Worm (Caenorhabditis elegans): ENCODE results near the gene Y62H9A.14.

The Y62H9A.14 gene

DNA sequence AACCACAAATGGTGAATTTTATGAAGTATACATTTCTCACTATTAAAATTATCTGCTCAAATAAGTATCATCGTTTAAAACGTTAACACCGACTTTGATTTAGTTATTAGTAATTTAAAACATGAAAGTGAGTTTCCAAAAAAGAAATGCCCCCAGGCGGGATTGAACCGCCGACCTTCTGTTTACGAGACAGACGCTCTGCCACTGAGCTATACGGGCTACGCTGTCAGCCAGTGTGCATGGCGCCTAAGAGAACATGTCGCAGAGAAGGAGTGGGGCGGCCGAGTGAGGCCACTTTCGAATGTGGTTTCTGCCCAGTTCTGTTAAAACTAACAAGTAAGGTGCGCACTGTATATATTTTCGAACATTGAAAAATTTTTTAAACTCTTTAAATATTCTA lies 13.9 kb downstream of the Y62H9A.14 start (continued):
- peak; percentile 57 for TF ChIP-seq nhr-90 (tag; optimal IDR thresholded peaks at IDR 0.05; ENCODE audit: poor library complexity)
- peak; percentile 43 for TF ChIP-seq skn-1 (tag; optimal IDR thresholded peaks at IDR 0.05)
- peak; percentile 43 for TF ChIP-seq fkh-10 (GFP tag; optimal IDR thresholded peaks at IDR 0.05)
- peak; percentile 49 for TF ChIP-seq xbp-1 (tag; optimal IDR thresholded peaks at IDR 0.05)
- peak in 1 of 6 experiments; percentile 23 for TF ChIP-seq elt-3 (tag; optimal IDR thresholded peaks at IDR 0.05)
- TF ChIP-seq hpl-2 (GFP tag; optimal IDR thresholded peaks at IDR 0.05) = no peak
- peak; percentile 43 for TF ChIP-seq nhr-77 (tag; optimal IDR thresholded peaks at IDR 0.05)
- no peak; the same call in 1 of the 2 replicates for TF ChIP-seq grh-1 (GFP tag; IDR thresholded peaks at IDR 0.05)
- TF ChIP-seq unc-130 (tag; optimal IDR thresholded peaks at IDR 0.05) = peak; percentile 23
- TF ChIP-seq mep-1 (tag; optimal IDR thresholded peaks at IDR 0.05) = peak; percentile 27
- TF ChIP-seq nhr-76 (tag; optimal IDR thresholded peaks at IDR 0.05) = no peak
- TF ChIP-seq fos-1 (tag; optimal IDR thresholded peaks at IDR 0.05) = peak; percentile 10
- TF ChIP-seq sup-37 (GFP tag; optimal IDR thresholded peaks at IDR 0.05) = no peak
- peak; percentile 33 for TF ChIP-seq lir-3 (tag; optimal IDR thresholded peaks at IDR 0.05; ENCODE audit: poor library complexity)
- no peak for TF ChIP-seq zag-1 (tag; optimal IDR thresholded peaks at IDR 0.05)
- TF ChIP-seq lin-35 (GFP tag; optimal IDR thresholded peaks at IDR 0.05) = peak; percentile 24 to 64
- no peak for TF ChIP-seq ceh-8 (GFP tag; optimal IDR thresholded peaks at IDR 0.05)
- TF ChIP-seq aha-1 (tag; optimal IDR thresholded peaks at IDR 0.05) = no peak
- peak; percentile 79 for TF ChIP-seq snu-23 (GFP tag; optimal IDR thresholded peaks at IDR 0.05)
- no peak for TF ChIP-seq sox-4 (tag; optimal IDR thresholded peaks at IDR 0.05)
- no peak for TF ChIP-seq unc-98 (GFP tag; IDR thresholded peaks at IDR 0.05)
- peak; percentile 57 for TF ChIP-seq C16A3.4 (tag; optimal IDR thresholded peaks at IDR 0.05)
- TF ChIP-seq snpc-4 (tag; optimal IDR thresholded peaks at IDR 0.05) = peak; percentile 13
- peak; percentile 0 for TF ChIP-seq lin-39 (tag; optimal IDR thresholded peaks at IDR 0.05)
- TF ChIP-seq ets-5 (GFP tag; IDR thresholded peaks at IDR 0.05) = no peak
- no peak for TF ChIP-seq isw-1 (GFP tag; IDR thresholded peaks at IDR 0.05)
- no peak for TF ChIP-seq nhr-28 (tag; optimal IDR thresholded peaks at IDR 0.05)
- no peak for TF ChIP-seq hlh-4 (tag; optimal IDR thresholded peaks at IDR 0.05)
- no peak for TF ChIP-seq blmp-1 (tag; optimal IDR thresholded peaks at IDR 0.05)
- no peak for TF ChIP-seq egl-27 (tag; optimal IDR thresholded peaks at IDR 0.05)
- TF ChIP-seq nhr-71 (tag; optimal IDR thresholded peaks at IDR 0.05) = peak; percentile 63
- peak; percentile 41 for TF ChIP-seq fkh-8 (tag; optimal IDR thresholded peaks at IDR 0.05)
- TF ChIP-seq jun-1 (tag; optimal IDR thresholded peaks at IDR 0.05) = peak; percentile 43
- TF ChIP-seq nhr-11 (tag; optimal IDR thresholded peaks at IDR 0.05) = no peak
- TF ChIP-seq C04F5.9 (tag; optimal IDR thresholded peaks at IDR 0.05) = no peak
- TF ChIP-seq pag-3 (tag; optimal IDR thresholded peaks at IDR 0.05; ENCODE audit: borderline replicate concordance, insufficient read depth) = no peak
- no peak for TF ChIP-seq unc-30 (tag; optimal IDR thresholded peaks at IDR 0.05)
- TF ChIP-seq F16B12.6 (tag; optimal IDR thresholded peaks at IDR 0.05) = no peak
- TF ChIP-seq lin-14 (GFP tag; optimal IDR thresholded peaks at IDR 0.05) = peak; percentile 51
- TF ChIP-seq nhr-20 (tag; optimal IDR thresholded peaks at IDR 0.05) = peak; percentile 63
- peak; percentile 71 for TF ChIP-seq nhr-19 (GFP tag; conservative IDR thresholded peaks at IDR 0.05)
- TF ChIP-seq aly-2 (tag; optimal IDR thresholded peaks at IDR 0.05) = no peak
- TF ChIP-seq ceh-90 (tag; optimal IDR thresholded peaks at IDR 0.05) = no peak
- TF ChIP-seq nhr-85 (tag) = no peak
- no peak for TF ChIP-seq zip-4 (GFP tag; optimal IDR thresholded peaks at IDR 0.05)
- peak; percentile 67 for TF ChIP-seq dsc-1 (tag; optimal IDR thresholded peaks at IDR 0.05)
- no peak for TF ChIP-seq sptf-1 (tag; optimal IDR thresholded peaks at IDR 0.05)
- no peak for TF ChIP-seq efl-3 (GFP tag; optimal IDR thresholded peaks at IDR 0.05)
- no peak for TF ChIP-seq nhr-12 (tag; optimal IDR thresholded peaks at IDR 0.05)
- no peak for TF ChIP-seq irx-1 (tag; optimal IDR thresholded peaks at IDR 0.05)
- TF ChIP-seq Y116A8C.19 (tag; optimal IDR thresholded peaks at IDR 0.05; ENCODE audit: borderline replicate concordance) = no peak
- TF ChIP-seq ztf-11 (tag; optimal IDR thresholded peaks at IDR 0.05) = no peak
- peak in 1 of 2 experiments; percentile 17 for TF ChIP-seq lsy-2 (tag; optimal IDR thresholded peaks at IDR 0.05)
- peak in 1 of 2 experiments; percentile 21 for TF ChIP-seq mdl-1 (tag; optimal IDR thresholded peaks at IDR 0.05)

Measured in whole organism, L1 larva.